Fruit fly (Drosophila melanogaster) whole organism, embryonic: ENCODE measurements around the gene CG15365.
A peak's percentile ranks its signal among the peaks of the same experiment; 100 is the strongest.

Source experiments
- Ada2b ChIP-seq: fragments of 200-800 bp; sonication (Bioruptor generic); IDR thresholded peaks from 2 replicates; pipeline ENCODE4 v1.3.6; 2022; ENCODE audit warnings: missing biosample characterization, missing genetic modification characterization
- Atf-2 ChIP-seq: fragments of 200-800 bp; sonication (Bioruptor generic); optimal IDR thresholded peaks from 2 replicates; lab custom pipeline; 2016; ENCODE audit warnings: missing biosample characterization, missing genetic modification characterization
- Bdp1 ChIP-seq: fragments of 200-800 bp; sonication (Bioruptor generic); optimal IDR thresholded peaks from 3 replicates; lab custom pipeline; 2016; ENCODE audit warnings: missing biosample characterization, missing genetic modification characterization
- CG10462 ChIP-seq: fragments of 200-800 bp; sonication (Bioruptor generic); optimal IDR thresholded peaks from 2 replicates; lab custom pipeline; 2016; ENCODE audit warnings: missing biosample characterization, missing genetic modification characterization
- CG10959 ChIP-seq: fragments of 200-800 bp; sonication (Bioruptor generic); IDR thresholded peaks from 2 replicates; pipeline ENCODE4 v1.3.6; 2022; ENCODE audit warnings: missing biosample characterization, missing genetic modification characterization
- CG11695 ChIP-seq: fragments of 200-800 bp; sonication (Bioruptor generic); IDR thresholded peaks from 3 replicates; pipeline ENCODE4 v1.3.6; 2022; ENCODE audit warnings: missing biosample characterization, missing genetic modification characterization
- CG12104 ChIP-seq: fragments of 200-800 bp; sonication (Bioruptor generic); optimal IDR thresholded peaks from 3 replicates; lab custom pipeline; 2016; ENCODE audit warnings: missing biosample characterization, missing genetic modification characterization
- CG15479 ChIP-seq: fragments of 200-800 bp; sonication (Bioruptor generic); optimal IDR thresholded peaks from 3 replicates; lab custom pipeline; 2019; ENCODE audit warnings: missing biosample characterization, mild to moderate bottlenecking, missing genetic modification characterization, moderate library complexity
- CG1602 ChIP-seq: fragments of 200-800 bp; sonication (Bioruptor generic); optimal IDR thresholded peaks from 3 replicates; lab custom pipeline; 2016; ENCODE audit warnings: missing biosample characterization, missing genetic modification characterization
- CG16863 ChIP-seq: fragments of 200-800 bp; sonication (Bioruptor generic); optimal IDR thresholded peaks from 3 replicates; lab custom pipeline; 2016; ENCODE audit warnings: missing biosample characterization, missing genetic modification characterization
- CG17385 ChIP-seq: fragments of 200-800 bp; sonication (Bioruptor generic); optimal IDR thresholded peaks from 3 replicates; lab custom pipeline; 2018; ENCODE audit warnings: missing biosample characterization, mild to moderate bottlenecking, missing genetic modification characterization
- CG18262 ChIP-seq: fragments of 200-800 bp; optimal IDR thresholded peaks from 3 replicates; lab custom pipeline; 2019; ENCODE audit warnings: missing biosample characterization, mild to moderate bottlenecking, missing genetic modification characterization, moderate library complexity
- CG1832 ChIP-seq: fragments of 200-800 bp; sonication (Bioruptor generic); optimal IDR thresholded peaks from 2 replicates; lab custom pipeline; 2017; ENCODE audit warnings: missing biosample characterization, mild to moderate bottlenecking, missing genetic modification characterization, inconsistent platforms
- CG2116 ChIP-seq: fragments of 200-800 bp; sonication (Bioruptor generic); optimal IDR thresholded peaks from 3 replicates; lab custom pipeline; 2018; ENCODE audit warnings: missing biosample characterization, mild to moderate bottlenecking, missing genetic modification characterization
- CG2129 ChIP-seq: fragments of 200-800 bp; sonication (Bioruptor generic); IDR thresholded peaks from 2 replicates; pipeline ENCODE4 v1.3.6; 2022; ENCODE audit warnings: missing biosample characterization, missing genetic modification characterization; ENCODE audit not compliant: partially characterized antibody
- CG30020 ChIP-seq: fragments of 200-800 bp; optimal IDR thresholded peaks from 2 replicates; lab custom pipeline; 2019; ENCODE audit warnings: missing biosample characterization, mild to moderate bottlenecking, missing genetic modification characterization, moderate library complexity
- CG30403 ChIP-seq: fragments of 200-800 bp; sonication (Bioruptor generic); optimal IDR thresholded peaks from 3 replicates; lab custom pipeline; 2016; ENCODE audit warnings: missing biosample characterization, missing genetic modification characterization
- CG4360 ChIP-seq: fragments of 200-800 bp; sonication (Bioruptor generic); IDR thresholded peaks from 2 replicates; pipeline ENCODE4 v1.3.6; 2022; ENCODE audit warnings: missing biosample characterization, missing genetic modification characterization
- CG4424 ChIP-seq: fragments of 200-800 bp; sonication (Bioruptor generic); optimal IDR thresholded peaks from 3 replicates; lab custom pipeline; 2016; ENCODE audit warnings: missing biosample characterization, missing genetic modification characterization
- CG7357 ChIP-seq: fragments of 200-800 bp; sonication (Bioruptor generic); IDR thresholded peaks from 3 replicates; pipeline ENCODE4 v1.3.6; 2022; ENCODE audit warnings: missing biosample characterization, missing genetic modification characterization
- CG7786 ChIP-seq: fragments of 200-800 bp; sonication (Bioruptor generic); optimal IDR thresholded peaks from 2 replicates; lab custom pipeline; 2016; ENCODE audit warnings: missing biosample characterization, missing genetic modification characterization
- CG8290 ChIP-seq, 3 experiments: fragments of 200-800 bp; sonication (Bioruptor generic); optimal IDR thresholded peaks; 2 replicates each; lab custom pipeline; 2016 to 2019; ENCODE audit warnings: missing biosample characterization in 3 of 3, missing genetic modification characterization in 3 of 3, mild to moderate bottlenecking in 2 of 3, moderate library complexity in 1 of 3
- CG9609 ChIP-seq: fragments of 200-800 bp; sonication (Bioruptor generic); optimal IDR thresholded peaks from 3 replicates; lab custom pipeline; 2016; ENCODE audit warnings: missing biosample characterization, missing genetic modification characterization
- CHES-1-like ChIP-seq: fragments of 200-800 bp; sonication (Bioruptor generic); optimal IDR thresholded peaks from 2 replicates; lab custom pipeline; 2016; ENCODE audit warnings: missing biosample characterization, missing genetic modification characterization
- CoRest ChIP-seq: fragments of 200-800 bp; sonication (Bioruptor generic); optimal IDR thresholded peaks from 3 replicates; lab custom pipeline; 2018; ENCODE audit warnings: missing biosample characterization, mild to moderate bottlenecking, missing genetic modification characterization, moderate library complexity
- Dek ChIP-seq: fragments of 200-800 bp; sonication (Bioruptor generic); optimal IDR thresholded peaks from 3 replicates; lab custom pipeline; 2019; ENCODE audit warnings: missing biosample characterization, mild to moderate bottlenecking, missing genetic modification characterization, moderate library complexity
- Dfd ChIP-seq, 2 experiments: fragments of >200 bp; optimal IDR thresholded peaks; 2 replicates each; lab custom pipeline; 2017; ENCODE audit warnings: missing biosample characterization in 2 of 2, missing genetic modification characterization in 2 of 2
- Dip3 ChIP-seq: fragments of 200-800 bp; sonication (Bioruptor generic); optimal IDR thresholded peaks from 3 replicates; lab custom pipeline; 2016; ENCODE audit warnings: missing biosample characterization, missing genetic modification characterization
- Dref ChIP-seq: fragments of 200-800 bp; sonication (Bioruptor generic); IDR thresholded peaks from 2 replicates; pipeline ENCODE4 v1.3.6; 2022; ENCODE audit warnings: missing biosample characterization, missing genetic modification characterization
- Drgx ChIP-seq: fragments of 200-800 bp; sonication (Bioruptor generic); IDR thresholded peaks from 2 replicates; pipeline ENCODE4 v1.3.6; 2022; ENCODE audit warnings: missing biosample characterization, missing genetic modification characterization
- Ets97D ChIP-seq: fragments of 200-800 bp; sonication (Bioruptor generic); optimal IDR thresholded peaks from 3 replicates; lab custom pipeline; 2016; ENCODE audit warnings: missing biosample characterization, missing genetic modification characterization
- Hsf ChIP-seq: fragments of 200-800 bp; sonication (Bioruptor generic); optimal IDR thresholded peaks from 3 replicates; lab custom pipeline; 2016; ENCODE audit warnings: missing biosample characterization, missing genetic modification characterization
- Jarid2 ChIP-seq: fragments of 200-800 bp; sonication (Bioruptor generic); optimal IDR thresholded peaks from 3 replicates; lab custom pipeline; 2017; ENCODE audit warnings: mild to moderate bottlenecking, missing biosample characterization, missing genetic modification reagents, missing genetic modification characterization
- MTF-1 ChIP-seq: fragments of 200-800 bp; sonication (Bioruptor generic); optimal IDR thresholded peaks from 2 replicates; lab custom pipeline; 2018; ENCODE audit warnings: missing biosample characterization, mild to moderate bottlenecking, missing genetic modification characterization, borderline replicate concordance
- Rfx ChIP-seq: fragments of 200-800 bp; sonication (Bioruptor generic); IDR thresholded peaks from 2 replicates; pipeline ENCODE4 v1.3.6; 2022; ENCODE audit warnings: missing biosample characterization, missing genetic modification characterization
- Sin3A ChIP-seq: fragments of >200 bp; optimal IDR thresholded peaks from 2 replicates; lab custom pipeline; 2018
- Sry-β ChIP-seq: fragments of 200-800 bp; sonication (Bioruptor generic); optimal IDR thresholded peaks from 2 replicates; lab custom pipeline; 2018; ENCODE audit warnings: missing biosample characterization, mild to moderate bottlenecking, missing genetic modification characterization, moderate library complexity
- ac ChIP-seq: fragments of 200-800 bp; sonication (Bioruptor generic); optimal IDR thresholded peaks from 3 replicates; lab custom pipeline; 2017; ENCODE audit warnings: missing biosample characterization, mild to moderate bottlenecking, missing genetic modification characterization
- corto ChIP-seq: fragments of 200-800 bp; sonication (Bioruptor generic); optimal IDR thresholded peaks from 2 replicates; lab custom pipeline; 2016; ENCODE audit warnings: missing biosample characterization, mild to moderate bottlenecking, missing genetic modification characterization, moderate library complexity
- crol ChIP-seq: fragments of 200-800 bp; sonication (Bioruptor generic); IDR thresholded peaks from 2 replicates; pipeline ENCODE4 v1.3.6; 2022; ENCODE audit warnings: missing biosample characterization, missing genetic modification characterization
- emc ChIP-seq: fragments of 200-800 bp; sonication (Bioruptor generic); optimal IDR thresholded peaks from 2 replicates; lab custom pipeline; 2016; ENCODE audit warnings: missing biosample characterization, missing genetic modification characterization
- gcm ChIP-seq: fragments of 200-800 bp; sonication (Bioruptor generic); optimal IDR thresholded peaks from 2 replicates; lab custom pipeline; 2019; ENCODE audit warnings: missing biosample characterization, mild to moderate bottlenecking, missing genetic modification characterization, moderate library complexity
- gem ChIP-seq: fragments of 200-800 bp; sonication (Bioruptor generic); optimal IDR thresholded peaks from 2 replicates; lab custom pipeline; 2019; ENCODE audit warnings: missing biosample characterization, mild to moderate bottlenecking, missing genetic modification characterization, moderate library complexity
- jigr1 ChIP-seq: fragments of 200-800 bp; sonication (Bioruptor generic); IDR thresholded peaks from 3 replicates; pipeline ENCODE4 v1.3.6; 2022; ENCODE audit warnings: missing biosample characterization, missing genetic modification characterization
- mld ChIP-seq: fragments of 200-800 bp; sonication (Bioruptor generic); IDR thresholded peaks from 3 replicates; pipeline ENCODE4 v1.3.6; 2022; ENCODE audit warnings: missing biosample characterization, missing genetic modification characterization; ENCODE audit not compliant: partially characterized antibody
- nerfin-1 ChIP-seq: fragments of 200-800 bp; sonication (Bioruptor generic); optimal IDR thresholded peaks from 3 replicates; lab custom pipeline; 2019; ENCODE audit warnings: missing biosample characterization, mild to moderate bottlenecking, missing genetic modification characterization, moderate library complexity
- nerfin-2 ChIP-seq: fragments of 200-800 bp; sonication (Bioruptor generic); IDR thresholded peaks from 2 replicates; pipeline ENCODE4 v1.3.6; 2022; ENCODE audit warnings: missing biosample characterization, missing genetic modification characterization; ENCODE audit not compliant: partially characterized antibody
- pzg ChIP-seq: fragments of 200-800 bp; sonication (Bioruptor generic); optimal IDR thresholded peaks from 3 replicates; lab custom pipeline; 2018; ENCODE audit warnings: missing biosample characterization, mild to moderate bottlenecking, missing genetic modification characterization, moderate library complexity
- sens ChIP-seq: fragments of 200-800 bp; sonication (Bioruptor generic); peaks from one replicate; lab custom pipeline; 2016; ENCODE audit warnings: missing biosample characterization, missing genetic modification characterization
- sob ChIP-seq: fragments of 200-800 bp; sonication (Bioruptor generic); IDR thresholded peaks from 2 replicates; pipeline ENCODE4 v1.3.6; 2022; ENCODE audit warnings: missing biosample characterization, missing genetic modification characterization
- tgo ChIP-seq: fragments of 200-800 bp; sonication (Bioruptor generic); IDR thresholded peaks from 3 replicates; pipeline ENCODE4 v1.3.6; 2022; ENCODE audit warnings: missing biosample characterization, missing genetic modification characterization
- vnd ChIP-seq: fragments of 200-800 bp; sonication (Bioruptor generic); IDR thresholded peaks from 3 replicates; pipeline ENCODE4 v1.3.6; 2022; ENCODE audit warnings: missing biosample characterization, missing genetic modification characterization; ENCODE audit not compliant: partially characterized antibody

Gene CG15365

dm6 chrX:9082600-9082999, 14.8 kb upstream of the CG15365 start, which contains the start of gene APC4 (continued):
- no peak for TF ChIP-seq Drgx (GFP tag; lab: Robert Waterston, UW)
- no peak for TF ChIP-seq nerfin-2 (GFP tag; lab: Robert Waterston, UW)
- TF ChIP-seq emc (GFP tag; lab: Kevin White, UChicago) = no peak
- TF ChIP-seq mld (GFP tag; lab: Robert Waterston, UW) = no peak
- TF ChIP-seq Dref (GFP tag; lab: Robert Waterston, UW) = peak; percentile 49
- TF ChIP-seq CG16863 (GFP tag; lab: Kevin White, UChicago) = no peak
- no peak for TF ChIP-seq MTF-1 (GFP tag; lab: Kevin White, UChicago)
- TF ChIP-seq pzg (GFP tag; lab: Kevin White, UChicago) = peak; percentile 12
- TF ChIP-seq CG8290 (GFP tag; optimal IDR thresholded peaks at IDR 0.05; lab: Kevin White, UChicago) = peak; percentile 17
- TF ChIP-seq CG8290 (tag; optimal IDR thresholded peaks at IDR 0.05; lab: Kevin White, UChicago) = no peak
- TF ChIP-seq tgo (GFP tag; lab: Robert Waterston, UW) = no peak
- 0 out of 2 replicates have a peak, but pooled peaks have one; percentile 26 for TF ChIP-seq Rfx (GFP tag; lab: Robert Waterston, UW)
- TF ChIP-seq Atf-2 (GFP tag; lab: Kevin White, UChicago) = peak; percentile 9
- TF ChIP-seq CG10462 (GFP tag; lab: Kevin White, UChicago) = no peak
- TF ChIP-seq sens (GFP tag; lab: Kevin White, UChicago) = peak; percentile 89
- TF ChIP-seq ac = no peak
- TF ChIP-seq Sry-β (GFP tag; lab: Kevin White, UChicago) = peak; percentile 94
- no peak for TF ChIP-seq sob (GFP tag; lab: Robert Waterston, UW)
- TF ChIP-seq CG7786 (GFP tag; lab: Kevin White, UChicago) = peak; percentile 9
- 0 out of 2 replicates have a peak, but pooled peaks have one; percentile 7 for TF ChIP-seq Ada2b (GFP tag; lab: Robert Waterston, UW)
- no peak for TF ChIP-seq gem (tag; lab: Kevin White, UChicago)
- TF ChIP-seq gcm = no peak
- TF ChIP-seq CoRest (tag; lab: Kevin White, UChicago) = peak; percentile 66
- no peak for TF ChIP-seq CG12104
- TF ChIP-seq CG1602 = no peak
- no peak for TF ChIP-seq CG15479
- TF ChIP-seq Jarid2 (GFP tag; lab: Kevin White, UChicago) = no peak
- peak; percentile 45 for TF ChIP-seq CG18262 (tag; lab: Kevin White, UChicago)
- TF ChIP-seq CG30020 (tag; lab: Kevin White, UChicago) = peak; percentile 28
- TF ChIP-seq CG2116 (GFP tag; lab: Kevin White, UChicago) = peak; percentile 43
- TF ChIP-seq Ets97D (GFP tag; lab: Kevin White, UChicago) = peak; percentile 12
- no peak for TF ChIP-seq CG1832 (GFP tag; lab: Kevin White, UChicago)
- no peak for TF ChIP-seq jigr1
- no peak for TF ChIP-seq CG11695 (GFP tag; lab: Robert Waterston, UW)
- no peak for TF ChIP-seq CG2129
- no peak for TF ChIP-seq CG10959 (GFP tag; lab: Robert Waterston, UW)
- TF ChIP-seq vnd (GFP tag; lab: Robert Waterston, UW) = no peak
- no peak for TF ChIP-seq Dfd (GFP tag; optimal IDR thresholded peaks at IDR 0.05; lab: Kevin White, UChicago)
- peak; percentile 55 for TF ChIP-seq CG30403 (GFP tag; lab: Kevin White, UChicago)
- TF ChIP-seq Hsf (GFP tag; lab: Kevin White, UChicago) = peak; percentile 37
- TF ChIP-seq Dek (tag; lab: Kevin White, UChicago) = peak; percentile 19
- TF ChIP-seq CG4424 (GFP tag; lab: Kevin White, UChicago) = peak; percentile 26
- no peak for TF ChIP-seq corto (GFP tag; lab: Kevin White, UChicago)
- no peak for TF ChIP-seq Sin3A (lab: Kevin White, UChicago)
- TF ChIP-seq CG9609 (GFP tag; lab: Kevin White, UChicago) = peak; percentile 12
- peak; percentile 41 for TF ChIP-seq CG17385 (GFP tag; lab: Kevin White, UChicago)
- no peak for TF ChIP-seq Dip3
- TF ChIP-seq crol (GFP tag; lab: Robert Waterston, UW) = no peak
- TF ChIP-seq CG7357 (GFP tag; lab: Robert Waterston, UW) = no peak
- no peak for TF ChIP-seq Bdp1
- TF ChIP-seq nerfin-1 = peak; percentile 1
- TF ChIP-seq CHES-1-like = peak; percentile 38
- TF ChIP-seq CG4360 = no peak
